Worm (Caenorhabditis elegans) whole organism, L1 larva: ENCODE measurements around the gene kin-19.

Experiments used
- C16A3.4 ChIP-seq: fragments of 150-350 bp; optimal IDR thresholded peaks from 2 replicates; lab custom pipeline; 2014; ENCODE audit warnings: missing biosample characterization, missing genetic modification characterization
- F16B12.6 ChIP-seq: fragments of 150-350 bp; optimal IDR thresholded peaks from 2 replicates; lab custom pipeline; 2014; ENCODE audit warnings: missing biosample characterization, missing genetic modification characterization
- Y116A8C.19 ChIP-seq: sonication (generic microtip); optimal IDR thresholded peaks from 2 replicates; lab custom pipeline; 2016; ENCODE audit warnings: missing compliant biosample characterization, missing genetic modification characterization, borderline replicate concordance
- aha-1 ChIP-seq: fragments of 150-350 bp; optimal IDR thresholded peaks from 2 replicates; lab custom pipeline; 2014; ENCODE audit warnings: missing biosample characterization, missing genetic modification characterization
- alr-1 ChIP-seq: fragments of 200-800 bp; sonication (Bioruptor generic); optimal IDR thresholded peaks from 2 replicates; lab custom pipeline; 2018; ENCODE audit warnings: borderline replicate concordance, mild to moderate bottlenecking, missing genetic modification characterization, missing compliant biosample characterization
- ama-1 ChIP-seq: fragments of 150-350 bp; optimal IDR thresholded peaks from 2 replicates; lab custom pipeline; 2014
- blmp-1 ChIP-seq: fragments of 150-350 bp; optimal IDR thresholded peaks from 2 replicates; lab custom pipeline; 2014; ENCODE audit warnings: missing biosample characterization, missing genetic modification characterization
- ceh-82 ChIP-seq, 3 experiments: fragments of 150-350 bp in 1 of 3; sonication (generic microtip) in 2 of 3; optimal IDR thresholded peaks; 2 replicates each; lab custom pipeline; 2014 to 2017; ENCODE audit warnings: missing biosample characterization in 3 of 3, missing genetic modification characterization in 3 of 3
- ceh-88 ChIP-seq: fragments of 200-800 bp; sonication (Bioruptor generic); IDR thresholded peaks from 2 replicates; pipeline ENCODE4 v1.3.6; 2022; ENCODE audit warnings: missing genetic modification characterization, missing compliant biosample characterization
- dpl-1 ChIP-seq, 3 experiments: fragments of 150-350 bp in 2 of 3; sonication (generic microtip) in 1 of 3; optimal IDR thresholded peaks; 2 replicates each; lab custom pipeline; 2014 to 2017; ENCODE audit warnings: missing biosample characterization in 3 of 3, missing genetic modification characterization in 3 of 3, missing genetic modification reagents in 3 of 3
- dsc-1 ChIP-seq: sonication (generic microtip); optimal IDR thresholded peaks from 2 replicates; lab custom pipeline; 2016; ENCODE audit warnings: mild to moderate bottlenecking, missing genetic modification characterization, missing compliant biosample characterization
- efl-1 ChIP-seq, 4 experiments: fragments of 150-350 bp; optimal IDR thresholded peaks in 3 of 4; peaks in 1 of 4; 1 replicate in 1 of 4; 2 replicates in 3 of 4; lab custom pipeline; 2014; ENCODE audit warnings: missing biosample characterization in 2 of 4, missing genetic modification characterization in 2 of 4, missing genetic modification reagents in 2 of 4
- egl-27 ChIP-seq, 2 experiments: fragments of 150-350 bp in 1 of 2; sonication (generic microtip); optimal IDR thresholded peaks; 3 replicates each; lab custom pipeline; 2017 to 2018; ENCODE audit warnings: missing biosample characterization in 2 of 2, missing genetic modification characterization in 2 of 2, missing genetic modification reagents in 2 of 2
- ets-5 ChIP-seq: fragments of 200-800 bp; sonication (Bioruptor generic); IDR thresholded peaks from 2 replicates; pipeline ENCODE4 v1.3.6; 2022; ENCODE audit warnings: missing genetic modification characterization, missing compliant biosample characterization
- fkh-10 ChIP-seq: sonication (generic microtip); optimal IDR thresholded peaks from 2 replicates; lab custom pipeline; 2017; ENCODE audit warnings: missing biosample characterization, missing genetic modification reagents, missing genetic modification characterization
- fkh-4 ChIP-seq: sonication (generic microtip); optimal IDR thresholded peaks from 2 replicates; lab custom pipeline; 2016; ENCODE audit warnings: missing compliant biosample characterization, missing genetic modification characterization, borderline replicate concordance
- fkh-8 ChIP-seq: sonication (generic microtip); optimal IDR thresholded peaks from 2 replicates; lab custom pipeline; 2016; ENCODE audit warnings: mild to moderate bottlenecking, missing genetic modification characterization, missing compliant biosample characterization
- fos-1 ChIP-seq: fragments of 150-350 bp; optimal IDR thresholded peaks from 2 replicates; lab custom pipeline; 2014; ENCODE audit warnings: missing biosample characterization, missing genetic modification characterization
- lin-14 ChIP-seq: fragments of 200-800 bp; sonication (Bioruptor generic); optimal IDR thresholded peaks from 2 replicates; lab custom pipeline; 2018; ENCODE audit warnings: mild to moderate bottlenecking, missing genetic modification characterization, moderate library complexity, missing compliant biosample characterization
- lin-39 ChIP-seq: fragments of 150-350 bp; optimal IDR thresholded peaks from 2 replicates; lab custom pipeline; 2014; ENCODE audit warnings: missing biosample characterization, missing genetic modification reagents, missing genetic modification characterization
- lir-3 ChIP-seq: sonication (generic microtip); optimal IDR thresholded peaks from 2 replicates; lab custom pipeline; 2016; ENCODE audit warnings: mild to moderate bottlenecking, missing genetic modification characterization, moderate library complexity, missing compliant biosample characterization; ENCODE audit not compliant: poor library complexity
- lsy-2 ChIP-seq, 2 experiments: fragments of 150-350 bp; optimal IDR thresholded peaks; 2 replicates each; lab custom pipeline; 2014; ENCODE audit warnings: missing biosample characterization in 2 of 2, missing genetic modification characterization in 2 of 2
- mdl-1 ChIP-seq, 2 experiments: fragments of 150-350 bp; optimal IDR thresholded peaks; 2 replicates each; lab custom pipeline; 2014 to 2017; ENCODE audit warnings: missing biosample characterization in 2 of 2, missing genetic modification characterization in 2 of 2, inconsistent platforms in 1 of 2
- mep-1 ChIP-seq: fragments of 150-350 bp; optimal IDR thresholded peaks from 2 replicates; lab custom pipeline; 2014; ENCODE audit warnings: missing biosample characterization, missing genetic modification characterization
- nhr-11 ChIP-seq: fragments of 150-350 bp; optimal IDR thresholded peaks from 2 replicates; lab custom pipeline; 2014; ENCODE audit warnings: missing biosample characterization, missing genetic modification characterization
- nhr-12 ChIP-seq: sonication (generic microtip); optimal IDR thresholded peaks from 2 replicates; lab custom pipeline; 2017; ENCODE audit warnings: missing biosample characterization, missing genetic modification characterization
- nhr-19 ChIP-seq: fragments of 200-800 bp; sonication (Bioruptor generic); conservative IDR thresholded peaks from 2 replicates; pipeline ENCODE4 v1.3.6; 2022; ENCODE audit warnings: missing genetic modification characterization, missing compliant biosample characterization
- nhr-20 ChIP-seq: sonication (generic microtip); optimal IDR thresholded peaks from 2 replicates; lab custom pipeline; 2016; ENCODE audit warnings: mild to moderate bottlenecking, missing genetic modification characterization, missing compliant biosample characterization
- nhr-237 ChIP-seq: fragments of 150-350 bp; optimal IDR thresholded peaks from 2 replicates; lab custom pipeline; 2014; ENCODE audit warnings: missing biosample characterization, missing genetic modification characterization
- nhr-47 ChIP-seq: sonication (generic microtip); optimal IDR thresholded peaks from 2 replicates; lab custom pipeline; 2016; ENCODE audit warnings: mild to moderate bottlenecking, missing genetic modification characterization, moderate library complexity, missing compliant biosample characterization
- nhr-71 ChIP-seq: sonication (generic microtip); optimal IDR thresholded peaks from 2 replicates; lab custom pipeline; 2016; ENCODE audit warnings: mild to moderate bottlenecking, missing genetic modification characterization, moderate library complexity, missing compliant biosample characterization
- nhr-90 ChIP-seq: sonication (generic microtip); optimal IDR thresholded peaks from 2 replicates; lab custom pipeline; 2016; ENCODE audit warnings: mild to moderate bottlenecking, missing genetic modification characterization, missing compliant biosample characterization; ENCODE audit not compliant: poor library complexity
- pax-3 ChIP-seq: fragments of 200-800 bp; sonication (Bioruptor generic); optimal IDR thresholded peaks from 2 replicates; lab custom pipeline; 2018; ENCODE audit warnings: mild to moderate bottlenecking, missing genetic modification characterization, moderate library complexity, missing compliant biosample characterization
- sox-4 ChIP-seq: sonication (generic microtip); optimal IDR thresholded peaks from 2 replicates; lab custom pipeline; 2016; ENCODE audit warnings: missing genetic modification characterization, missing compliant biosample characterization
- tbx-2 ChIP-seq: sonication (generic microtip); optimal IDR thresholded peaks from 2 replicates; lab custom pipeline; 2016; ENCODE audit warnings: missing genetic modification characterization, missing compliant biosample characterization
- tlp-1 ChIP-seq: fragments of 150-350 bp; optimal IDR thresholded peaks from 2 replicates; lab custom pipeline; 2014; ENCODE audit warnings: missing biosample characterization, missing genetic modification characterization
- unc-130 ChIP-seq: fragments of 150-350 bp; optimal IDR thresholded peaks from 2 replicates; lab custom pipeline; 2017; ENCODE audit warnings: missing biosample characterization, missing genetic modification characterization, inconsistent platforms
- zag-1 ChIP-seq: fragments of 150-350 bp; optimal IDR thresholded peaks from 2 replicates; lab custom pipeline; 2014; ENCODE audit warnings: missing biosample characterization, missing genetic modification characterization
- zip-4 ChIP-seq: fragments of 200-800 bp; sonication (Bioruptor generic); optimal IDR thresholded peaks from 2 replicates; lab custom pipeline; 2018; ENCODE audit warnings: mild to moderate bottlenecking, missing genetic modification characterization, moderate library complexity, missing compliant biosample characterization
- ztf-4 ChIP-seq: fragments of 150-350 bp; optimal IDR thresholded peaks from 2 replicates; lab custom pipeline; 2014; ENCODE audit warnings: missing biosample characterization, missing genetic modification characterization

Gene kin-19

ce11 chrIII:4087064-4087463 lies 628 bp upstream of the kin-19 start:
- TF ChIP-seq nhr-237 (tag; lab: Kevin White, UChicago) (no peak), dpl-1 (GFP tag; optimal IDR thresholded peaks at IDR 0.05; lab: Kevin White, UChicago) (no peak), dsc-1 (tag; lab: Kevin White, UChicago) (no peak), nhr-19 (GFP tag; lab: Robert Waterston, UW) (no peak), ama-1 (no peak), blmp-1 (no peak), lir-3 (no peak), unc-130 (tag; lab: Kevin White, UChicago) (no peak), fkh-10 (GFP tag; lab: Kevin White, UChicago) (no peak), lin-39 (tag; lab: Kevin White, UChicago) (no peak), nhr-20 (no peak), nhr-90 (no peak), egl-27 (tag; optimal IDR thresholded peaks at IDR 0.05; lab: Kevin White, UChicago) (no peak), zag-1 (tag; lab: Kevin White, UChicago) (no peak), efl-1 (optimal IDR thresholded peaks at IDR 0.05; lab: Kevin White, UChicago) (no peak), efl-1 (GFP tag; optimal IDR thresholded peaks at IDR 0.05 in 1 of 2; lab: Kevin White, UChicago) (no peak)

- TF ChIP-seq fkh-8 = peak; percentile 25
- no peak for TF ChIP-seq mep-1 (tag; lab: Kevin White, UChicago)
Measured at ce11 chrIII:4085657-4086056, 779 bp downstream of the kin-19 start.

ce11 chrIII:4083429-4083828 lies 3.0 kb downstream of the kin-19 start:
- TF ChIP-seq efl-1 (optimal IDR thresholded peaks at IDR 0.05; lab: Kevin White, UChicago) (no peak), efl-1 (GFP tag; optimal IDR thresholded peaks at IDR 0.05 in 1 of 2; lab: Kevin White, UChicago) (peak in 1 of 2 experiments; percentile 68), mdl-1 (tag; optimal IDR thresholded peaks at IDR 0.05; lab: Kevin White, UChicago) (no peak)

ce11 chrIII:4070239-4070638 lies 16.2 kb downstream of the kin-19 start:
- TF ChIP-seq nhr-47 (tag; lab: Kevin White, UChicago) = no peak
- no peak for TF ChIP-seq nhr-20
- TF ChIP-seq nhr-19 (GFP tag; lab: Robert Waterston, UW) = no peak
- TF ChIP-seq tbx-2 (tag; lab: Kevin White, UChicago) = peak; percentile 31
- TF ChIP-seq ceh-82 (tag; optimal IDR thresholded peaks at IDR 0.05; lab: Kevin White, UChicago) = no peak
- TF ChIP-seq nhr-12 (tag; lab: Kevin White, UChicago) = no peak
- no peak for TF ChIP-seq lsy-2 (tag; optimal IDR thresholded peaks at IDR 0.05; lab: Kevin White, UChicago)
- no peak for TF ChIP-seq aha-1 (tag; lab: Kevin White, UChicago)
- TF ChIP-seq Y116A8C.19 (tag; lab: Kevin White, UChicago) = no peak
- peak; percentile 79 for TF ChIP-seq lin-14 (GFP tag; lab: Kevin White, UChicago)

- no peak for TF ChIP-seq ztf-4 (tag; lab: Kevin White, UChicago)
- peak; percentile 49 for TF ChIP-seq lin-14 (GFP tag; lab: Kevin White, UChicago)
- TF ChIP-seq nhr-11 (tag; lab: Kevin White, UChicago) = no peak
Measured at ce11 chrIII:4068120-4068519, 18.3 kb downstream of the kin-19 start.

- TF ChIP-seq fos-1 (tag; lab: Kevin White, UChicago) (no peak), efl-1 (optimal IDR thresholded peaks at IDR 0.05; lab: Kevin White, UChicago) (no peak), efl-1 (GFP tag; optimal IDR thresholded peaks at IDR 0.05 in 1 of 2; lab: Kevin White, UChicago) (peak in 1 of 2 experiments; percentile 64)
Measured at ce11 chrIII:4066333-4066732, 20.1 kb downstream of the kin-19 start, which contains the start of gene unc-79. Gene unc-79, plus strand, starts transcription at chrIII:4066633.

- TF ChIP-seq tlp-1 = no peak
- TF ChIP-seq alr-1 = no peak
- TF ChIP-seq F16B12.6 = peak; percentile 15
- peak; percentile 94 for TF ChIP-seq lin-14 (GFP tag; lab: Kevin White, UChicago)
- TF ChIP-seq fkh-4 (tag; lab: Kevin White, UChicago) = no peak
- TF ChIP-seq C16A3.4 (tag; lab: Kevin White, UChicago) = no peak
- no peak for TF ChIP-seq unc-130 (tag; lab: Kevin White, UChicago)
- no peak for TF ChIP-seq ets-5 (GFP tag; lab: Robert Waterston, UW)
- TF ChIP-seq nhr-71 (tag; lab: Kevin White, UChicago) = peak; percentile 49
- TF ChIP-seq zip-4 (GFP tag; lab: Kevin White, UChicago) = no peak
- peak; percentile 40 for TF ChIP-seq nhr-47 (tag; lab: Kevin White, UChicago)
- no peak for TF ChIP-seq pax-3 (tag; lab: Kevin White, UChicago)
- no peak for TF ChIP-seq mep-1 (tag; lab: Kevin White, UChicago)
- TF ChIP-seq ceh-88 = no peak
- TF ChIP-seq sox-4 (tag; lab: Kevin White, UChicago) = no peak
- TF ChIP-seq ztf-4 (tag; lab: Kevin White, UChicago) = no peak
Measured at ce11 chrIII:4063724-4064123, 22.7 kb downstream of the kin-19 start.
